Fruit fly (Drosophila melanogaster) whole organism, prepupa: ENCODE results near the gene dl.

Experiments
- CG6854 ChIP-seq: fragments of 200-800 bp; sonication (Bioruptor generic); optimal IDR thresholded peaks from 2 replicates; lab custom pipeline; 2017; ENCODE audit warnings: missing biosample characterization, mild to moderate bottlenecking, missing genetic modification characterization
- fd85E ChIP-seq: fragments of 200-800 bp; sonication (Bioruptor generic); optimal IDR thresholded peaks from 3 replicates; lab custom pipeline; 2016; ENCODE audit warnings: missing biosample characterization, missing genetic modification characterization

- TF ChIP-seq CG6854 (GFP tag; lab: Kevin White, UChicago) (peak; percentile 25), fd85E (GFP tag; lab: Kevin White, UChicago) (no peak)
Observed at dm6 chr2L:17427929-17428456, 22.2 kb downstream of the dl start.
